Comparison of ENCODE assay signal across 4 worm cellular contexts in the genomic region with DNA sequence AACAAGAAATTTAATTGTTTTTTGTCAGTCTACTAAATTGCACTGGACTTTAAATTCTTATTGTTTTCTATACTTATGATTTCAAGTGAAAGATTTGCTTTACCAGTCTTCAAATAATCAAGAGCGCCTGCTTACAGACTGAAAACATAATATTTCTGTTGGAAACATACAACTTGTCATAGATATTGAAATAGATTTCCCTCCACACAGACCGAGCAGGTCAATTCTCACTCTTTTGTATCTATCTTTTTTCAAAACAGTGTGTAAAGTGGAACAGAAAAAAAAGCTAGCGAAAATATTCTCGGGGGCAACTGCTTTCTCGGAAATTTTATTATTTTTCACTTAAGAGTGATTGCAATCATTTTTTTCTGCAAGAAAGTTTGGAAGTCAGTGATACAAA.
TF ChIP-seq lines count a peak whose summit lies in the region.

No protein-coding gene starts in this region.

TF ChIP-seq in whole organism, L1 larva, 84 proteins besides CTCF, POLR2A, EP300 and RAD21:
- TF ChIP-seq aly-2 (tag; optimal IDR thresholded peaks at IDR 0.05; lab: Kevin White, UChicago) (peak; percentile 64), skn-1 (tag; optimal IDR thresholded peaks at IDR 0.05; lab: Kevin White, UChicago) (no peak), pax-3 (tag; optimal IDR thresholded peaks at IDR 0.05; lab: Kevin White, UChicago) (no peak), tbx-2 (tag; optimal IDR thresholded peaks at IDR 0.05; lab: Kevin White, UChicago) (peak; percentile 11)
TF ChIP-seq in whole organism, L1 larva: peak in this region for 2.

TF ChIP-seq in whole organism, L2 larva, 48 proteins besides CTCF, POLR2A, EP300 and RAD21:
- TF ChIP-seq egl-27 (tag; optimal IDR thresholded peaks at IDR 0.05; lab: Kevin White, UChicago) (peak; percentile 29), gmeb-1 (tag; optimal IDR thresholded peaks at IDR 0.05; lab: Kevin White, UChicago) (no peak)
TF ChIP-seq in whole organism, L2 larva: peak in this region for 1.

TF ChIP-seq in whole organism, L3 larva, 47 proteins besides CTCF, POLR2A, EP300 and RAD21:
- TF ChIP-seq snpc-4 (tag; optimal IDR thresholded peaks at IDR 0.05; lab: Kevin White, UChicago) (no peak), ceh-28 (tag; optimal IDR thresholded peaks at IDR 0.05; lab: Kevin White, UChicago) (peak; percentile 62), elt-2 (tag; optimal IDR thresholded peaks at IDR 0.05; lab: Kevin White, UChicago) (no peak)

TF ChIP-seq in whole organism, L4 larva, 104 proteins besides CTCF, POLR2A, EP300 and RAD21:
- peak; percentile 58 for TF ChIP-seq mes-2 (tag; optimal IDR thresholded peaks at IDR 0.05; lab: Kevin White, UChicago; ENCODE audit: poor library complexity, severe bottlenecking)
- no peak for TF ChIP-seq F10B5.3 (tag; optimal IDR thresholded peaks at IDR 0.05; lab: Kevin White, UChicago)
- no peak for TF ChIP-seq vab-7 (GFP tag; IDR thresholded peaks at IDR 0.05; lab: Robert Waterston, UW)
- TF ChIP-seq lin-15B (tag; optimal IDR thresholded peaks at IDR 0.05; lab: Kevin White, UChicago), result no peak
- TF ChIP-seq lin-29 (GFP tag; IDR thresholded peaks at IDR 0.05; lab: Robert Waterston, UW), result no peak

Comparison
In these comparisons a context has a peak if more than half of its experiments do, and no peak if none do; other contexts are left out.
1. Of the 29 proteins assayed by ChIP-seq in both whole organism, L4 larva and whole organism, L1 larva: peak only in whole organism, L4 larva: none; only in whole organism, L1 larva: aly-2; in both: none; in neither: 28.